Worm (Caenorhabditis elegans) whole organism, late embryonic: ENCODE measurements around the gene snx-17.

Experiments used
- F13H6.1 ChIP-seq: sonication (generic microtip); optimal IDR thresholded peaks from 2 replicates; lab custom pipeline; 2016; ENCODE audit warnings: missing genetic modification characterization, missing compliant biosample characterization
- ceh-30 ChIP-seq: fragments of 150-350 bp; optimal IDR thresholded peaks from 2 replicates; lab custom pipeline; 2014; ENCODE audit warnings: missing biosample characterization, missing genetic modification characterization
- ceh-31 ChIP-seq: sonication (generic microtip); optimal IDR thresholded peaks from 2 replicates; lab custom pipeline; 2016; ENCODE audit warnings: missing genetic modification characterization, missing compliant biosample characterization
- ceh-34 ChIP-seq: sonication (generic microtip); optimal IDR thresholded peaks from 2 replicates; lab custom pipeline; 2016; ENCODE audit warnings: mild to moderate bottlenecking, missing genetic modification characterization, missing compliant biosample characterization
- ceh-45 ChIP-seq: fragments of 200-800 bp; sonication (Bioruptor generic); IDR thresholded peaks from 2 replicates; pipeline ENCODE4 v1.3.6; 2022; ENCODE audit warnings: missing genetic modification reagents, missing genetic modification characterization, missing compliant biosample characterization
- pag-3 ChIP-seq: sonication (generic microtip); optimal IDR thresholded peaks from 2 replicates; lab custom pipeline; 2016; ENCODE audit warnings: missing compliant biosample characterization, missing genetic modification characterization, borderline replicate concordance
- pat-9 ChIP-seq: fragments of 200-800 bp; sonication (Bioruptor generic); optimal IDR thresholded peaks from 2 replicates; lab custom pipeline; 2018; ENCODE audit warnings: mild to moderate bottlenecking, missing genetic modification characterization, moderate library complexity, missing compliant biosample characterization
- ref-2 ChIP-seq: sonication (generic microtip); optimal IDR thresholded peaks from 2 replicates; lab custom pipeline; 2016; ENCODE audit warnings: missing genetic modification characterization, missing compliant biosample characterization
- tbx-7 ChIP-seq: sonication (generic microtip); optimal IDR thresholded peaks from 2 replicates; lab custom pipeline; 2016; ENCODE audit warnings: missing genotype, missing genetic modification characterization, missing compliant biosample characterization
- unc-42 ChIP-seq: sonication (generic microtip); optimal IDR thresholded peaks from 2 replicates; lab custom pipeline; 2016; ENCODE audit warnings: missing genotype, missing genetic modification characterization, missing compliant biosample characterization

ce11 chrX:13144975-13145618 is 23.0 kb upstream of the snx-17 start:
- TF ChIP-seq unc-42 (peak; percentile 87), F13H6.1 (tag; lab: Kevin White, UChicago) (peak; percentile 78), pag-3 (tag; lab: Kevin White, UChicago) (peak; percentile 63), ceh-31 (peak; percentile 98), pat-9 (tag; lab: Kevin White, UChicago) (peak; percentile 62), ceh-34 (tag; lab: Kevin White, UChicago) (peak; percentile 99), ref-2 (tag; lab: Kevin White, UChicago) (peak; percentile 91), tbx-7 (peak; percentile 17), ceh-30 (tag; lab: Kevin White, UChicago) (no peak), ceh-45 (GFP tag; lab: Robert Waterston, UW) (no peak)
